Worm (Caenorhabditis elegans): ENCODE measurements around the gene C01G10.14.
A peak's percentile ranks its signal among the peaks of the same experiment; 100 is the strongest.

The C01G10.14 gene

ce11 chrV:15067165-15067564, 38.6 kb downstream of the C01G10.14 start, which contains the start of gene C25D7.10 (continued):
- no peak for TF ChIP-seq ttx-3 (tag; optimal IDR thresholded peaks at IDR 0.05)

ce11 chrV:15065837-15066348, 39.9 kb downstream of the C01G10.14 start, which contains the start of gene otub-1:
otub-1 (plus strand) TSS chrV:15066298.
- no peak for TF ChIP-seq odd-2 (tag; optimal IDR thresholded peaks at IDR 0.05)

ce11 chrV:15065068-15065744, 40.5 kb downstream of the C01G10.14 start, which contains the start of gene C25D7.9:
C25D7.9 (plus strand) TSS chrV:15065135.
- peak; percentile 46 for TF ChIP-seq ceh-19 (GFP tag; optimal IDR thresholded peaks at IDR 0.05)
- TF ChIP-seq C38D4.7 (GFP tag; optimal IDR thresholded peaks at IDR 0.05), result no peak
- no peak for TF ChIP-seq hlh-13 (GFP tag; optimal IDR thresholded peaks at IDR 0.05)
- peak; percentile 32 for TF ChIP-seq ceh-34 (tag; optimal IDR thresholded peaks at IDR 0.05)
- TF ChIP-seq ceh-48 (tag; optimal IDR thresholded peaks at IDR 0.05), result peak; percentile 90
- peak; percentile 47 for TF ChIP-seq unc-42 (tag; optimal IDR thresholded peaks at IDR 0.05)
- no peak for TF ChIP-seq dmd-4 (tag; optimal IDR thresholded peaks at IDR 0.05; ENCODE audit: borderline replicate concordance)
- no peak for TF ChIP-seq hlh-30 (tag; optimal IDR thresholded peaks at IDR 0.05; ENCODE audit: insufficient read depth)
- peak; percentile 16 for TF ChIP-seq hlh-6 (tag; optimal IDR thresholded peaks at IDR 0.05)
- no peak for TF ChIP-seq elt-2 (tag; optimal IDR thresholded peaks at IDR 0.05)
- TF ChIP-seq sdc-2 (tag; optimal IDR thresholded peaks at IDR 0.05), result peak; percentile 20
- peak; percentile 22 for TF ChIP-seq ref-2 (tag; optimal IDR thresholded peaks at IDR 0.05)
- TF ChIP-seq tbx-2 (tag; optimal IDR thresholded peaks at IDR 0.05), result peak; percentile 40
- TF ChIP-seq ets-4 (tag; optimal IDR thresholded peaks at IDR 0.05), result peak; percentile 61
- TF ChIP-seq ceh-31 (tag; optimal IDR thresholded peaks at IDR 0.05), result peak; percentile 65

- TF ChIP-seq sox-4 (tag; optimal IDR thresholded peaks at IDR 0.05) (no peak), hlh-30 (tag; optimal IDR thresholded peaks at IDR 0.05; ENCODE audit: insufficient read depth) (no peak), ceh-24 (tag; optimal IDR thresholded peaks at IDR 0.05) (no peak), C38D4.7 (GFP tag; optimal IDR thresholded peaks at IDR 0.05) (no peak), syd-9 (tag; optimal IDR thresholded peaks at IDR 0.05) (no peak), lin-11 (tag; optimal IDR thresholded peaks at IDR 0.05) (no peak), ceh-2 (tag; optimal IDR thresholded peaks at IDR 0.05) (no peak), fkh-10 (GFP tag; optimal IDR thresholded peaks at IDR 0.05) (no peak), elt-2 (tag; optimal IDR thresholded peaks at IDR 0.05) (no peak), ceh-18 (tag; optimal IDR thresholded peaks at IDR 0.05) (no peak), fax-1 (tag; optimal IDR thresholded peaks at IDR 0.05) (no peak), ztf-16 (tag; optimal IDR thresholded peaks at IDR 0.05) (no peak), dve-1 (tag; optimal IDR thresholded peaks at IDR 0.05) (no peak), ceh-31 (tag; optimal IDR thresholded peaks at IDR 0.05) (no peak), ceh-19 (GFP tag; optimal IDR thresholded peaks at IDR 0.05) (no peak), C08G9.2 (tag; optimal IDR thresholded peaks at IDR 0.05) (no peak), eyg-1 (tag; optimal IDR thresholded peaks at IDR 0.05) (no peak), madf-2 (tag; optimal IDR thresholded peaks at IDR 0.05) (no peak)
These were observed 41.8 kb downstream of the C01G10.14 start, which contains the start of gene rap-2 for ce11 chrV:15063987-15064386. rap-2 (minus strand) TSS chrV:15064087.

ce11 chrV:15060595-15060994, 45.1 kb downstream of the C01G10.14 start:
- TF ChIP-seq ceh-9 (tag; optimal IDR thresholded peaks at IDR 0.05) (no peak), nhr-232 (tag; optimal IDR thresholded peaks at IDR 0.05) (no peak), nhr-11 (tag; optimal IDR thresholded peaks at IDR 0.05) (no peak), ceh-22 (tag; optimal IDR thresholded peaks at IDR 0.05) (no peak), K09A11.1 (tag; optimal IDR thresholded peaks at IDR 0.05; ENCODE audit: insufficient read depth) (no peak), ceh-18 (tag; optimal IDR thresholded peaks at IDR 0.05) (no peak)
